Worm (Caenorhabditis elegans) whole organism, late embryonic: ENCODE measurements around the gene F17E9.16.

Experiments
- K02D7.2 ChIP-seq: sonication (generic microtip); optimal IDR thresholded peaks from 2 replicates; lab custom pipeline; 2017; ENCODE audit warnings: mild to moderate bottlenecking, missing genetic modification characterization, missing compliant biosample characterization
- ahr-1 ChIP-seq: sonication (generic microtip); optimal IDR thresholded peaks from 2 replicates; lab custom pipeline; 2016; ENCODE audit warnings: missing genetic modification characterization, missing compliant biosample characterization
- ama-1 ChIP-seq: fragments of 150-350 bp; optimal IDR thresholded peaks from 2 replicates; lab custom pipeline; 2014
- ceh-19 ChIP-seq: fragments of 200-800 bp; sonication (Bioruptor generic); optimal IDR thresholded peaks from 2 replicates; lab custom pipeline; 2018; ENCODE audit warnings: mild to moderate bottlenecking, missing genetic modification characterization, missing compliant biosample characterization
- ceh-22 ChIP-seq: sonication (generic microtip); optimal IDR thresholded peaks from 2 replicates; lab custom pipeline; 2017; ENCODE audit warnings: missing biosample characterization, missing genetic modification characterization
- ceh-30 ChIP-seq: fragments of 150-350 bp; optimal IDR thresholded peaks from 2 replicates; lab custom pipeline; 2014; ENCODE audit warnings: missing biosample characterization, missing genetic modification characterization
- ceh-31 ChIP-seq: sonication (generic microtip); optimal IDR thresholded peaks from 2 replicates; lab custom pipeline; 2016; ENCODE audit warnings: missing genetic modification characterization, missing compliant biosample characterization
- ceh-6 ChIP-seq: fragments of 200-800 bp; sonication (Bioruptor generic); optimal IDR thresholded peaks from 2 replicates; lab custom pipeline; 2018; ENCODE audit warnings: mild to moderate bottlenecking, missing genetic modification characterization, missing compliant biosample characterization
- ceh-9 ChIP-seq: sonication (generic microtip); optimal IDR thresholded peaks from 2 replicates; lab custom pipeline; 2016; ENCODE audit warnings: mild to moderate bottlenecking, missing genetic modification characterization, inconsistent platforms, missing compliant biosample characterization
- elt-2 ChIP-seq: sonication (generic microtip); optimal IDR thresholded peaks from 2 replicates; lab custom pipeline; 2016; ENCODE audit warnings: missing genetic modification reagents, missing genetic modification characterization, missing compliant biosample characterization
- elt-4 ChIP-seq: sonication (generic microtip); optimal IDR thresholded peaks from 2 replicates; lab custom pipeline; 2016; ENCODE audit warnings: missing genetic modification characterization, missing compliant biosample characterization
- ets-4 ChIP-seq: sonication (generic microtip); optimal IDR thresholded peaks from 2 replicates; lab custom pipeline; 2016; ENCODE audit warnings: missing genetic modification characterization, missing compliant biosample characterization
- eyg-1 ChIP-seq: sonication (generic microtip); optimal IDR thresholded peaks from 2 replicates; lab custom pipeline; 2016; ENCODE audit warnings: missing genotype, missing genetic modification characterization, missing compliant biosample characterization
- hlh-13 ChIP-seq: fragments of 200-800 bp; sonication (Bioruptor generic); optimal IDR thresholded peaks from 2 replicates; lab custom pipeline; 2018; ENCODE audit warnings: mild to moderate bottlenecking, missing genetic modification characterization, missing compliant biosample characterization
- hlh-30 ChIP-seq: sonication (generic microtip); optimal IDR thresholded peaks from 2 replicates; lab custom pipeline; 2017; ENCODE audit warnings: antibody characterized with exemption, missing genetic modification characterization, missing compliant biosample characterization; ENCODE audit not compliant: insufficient read depth
- hlh-6 ChIP-seq: sonication (generic microtip); optimal IDR thresholded peaks from 2 replicates; lab custom pipeline; 2016; ENCODE audit warnings: missing genotype, missing genetic modification characterization, missing compliant biosample characterization
- hlh-8 ChIP-seq: sonication (generic microtip); optimal IDR thresholded peaks from 2 replicates; lab custom pipeline; 2016; ENCODE audit warnings: missing genotype, missing genetic modification characterization, missing compliant biosample characterization
- lin-11 ChIP-seq: fragments of 200-800 bp; sonication (Bioruptor generic); optimal IDR thresholded peaks from 2 replicates; lab custom pipeline; 2018; ENCODE audit warnings: mild to moderate bottlenecking, missing genetic modification characterization, missing compliant biosample characterization
- madf-2 ChIP-seq: sonication (generic microtip); optimal IDR thresholded peaks from 2 replicates; lab custom pipeline; 2017; ENCODE audit warnings: missing genetic modification characterization, missing compliant biosample characterization
- nfya-1 ChIP-seq: sonication (generic microtip); optimal IDR thresholded peaks from 2 replicates; lab custom pipeline; 2017; ENCODE audit warnings: missing genetic modification characterization, mild to moderate bottlenecking, missing compliant biosample characterization, antibody characterized with exemption, moderate library complexity
- nhr-11 ChIP-seq: fragments of 150-350 bp; optimal IDR thresholded peaks from 2 replicates; lab custom pipeline; 2014; ENCODE audit warnings: missing biosample characterization, missing genetic modification characterization
- pag-3 ChIP-seq: sonication (generic microtip); optimal IDR thresholded peaks from 2 replicates; lab custom pipeline; 2016; ENCODE audit warnings: missing compliant biosample characterization, missing genetic modification characterization, borderline replicate concordance
- pat-9 ChIP-seq: fragments of 200-800 bp; sonication (Bioruptor generic); optimal IDR thresholded peaks from 2 replicates; lab custom pipeline; 2018; ENCODE audit warnings: mild to moderate bottlenecking, missing genetic modification characterization, moderate library complexity, missing compliant biosample characterization
- pax-1 ChIP-seq: fragments of 150-350 bp; optimal IDR thresholded peaks from 2 replicates; lab custom pipeline; 2014; ENCODE audit warnings: missing biosample characterization, missing genetic modification characterization
- pqm-1 ChIP-seq: sonication (generic microtip); optimal IDR thresholded peaks from 2 replicates; lab custom pipeline; 2016; ENCODE audit warnings: missing genetic modification characterization, missing compliant biosample characterization
- pros-1 ChIP-seq: fragments of 150-350 bp; optimal IDR thresholded peaks from 2 replicates; lab custom pipeline; 2014; ENCODE audit warnings: missing biosample characterization, missing genetic modification reagents, missing genetic modification characterization
- ref-2 ChIP-seq: sonication (generic microtip); optimal IDR thresholded peaks from 2 replicates; lab custom pipeline; 2016; ENCODE audit warnings: missing genetic modification characterization, missing compliant biosample characterization
- sdc-2 ChIP-seq: sonication (generic microtip); optimal IDR thresholded peaks from 2 replicates; lab custom pipeline; 2016; ENCODE audit warnings: missing genotype, missing genetic modification characterization, missing compliant biosample characterization
- sox-4 ChIP-seq: sonication (generic microtip); optimal IDR thresholded peaks from 2 replicates; lab custom pipeline; 2017; ENCODE audit warnings: mild to moderate bottlenecking, missing genetic modification characterization, inconsistent platforms, missing compliant biosample characterization
- syd-9 ChIP-seq: sonication (generic microtip); optimal IDR thresholded peaks from 2 replicates; lab custom pipeline; 2016; ENCODE audit warnings: mild to moderate bottlenecking, missing genetic modification characterization, moderate library complexity, missing compliant biosample characterization
- tbx-2 ChIP-seq: sonication (generic microtip); optimal IDR thresholded peaks from 2 replicates; lab custom pipeline; 2016; ENCODE audit warnings: missing genetic modification characterization, missing compliant biosample characterization
- tbx-7 ChIP-seq: sonication (generic microtip); optimal IDR thresholded peaks from 2 replicates; lab custom pipeline; 2016; ENCODE audit warnings: missing genotype, missing genetic modification characterization, missing compliant biosample characterization
- unc-3 ChIP-seq, 2 experiments: fragments of 200-800 bp in 1 of 2; sonication (Bioruptor generic) in 1 of 2; sonication (generic microtip) in 1 of 2; conservative IDR thresholded peaks in 1 of 2; optimal IDR thresholded peaks in 1 of 2; 2 replicates each; pipeline versions ENCODE4 v1.3.6 to Lab custom; 2016 to 2022; ENCODE audit warnings: missing compliant biosample characterization in 2 of 2, missing genetic modification characterization in 2 of 2, missing genetic modification reagents in 1 of 2
- unc-42 ChIP-seq: sonication (generic microtip); optimal IDR thresholded peaks from 2 replicates; lab custom pipeline; 2016; ENCODE audit warnings: missing genotype, missing genetic modification characterization, missing compliant biosample characterization

The F17E9.16 gene

ce11 chrIV:8377501-8377900, 25.4 kb downstream of the F17E9.16 start, which contains the start of gene D2096.7:
D2096.7 (minus strand) TSS chrIV:8377630.
- no peak for TF ChIP-seq eyg-1 (tag; lab: Kevin White, UChicago)
- TF ChIP-seq sdc-2 (tag; lab: Kevin White, UChicago): no peak
- TF ChIP-seq hlh-6 (tag; lab: Kevin White, UChicago): no peak
- TF ChIP-seq tbx-2 (tag; lab: Kevin White, UChicago): no peak
- TF ChIP-seq ets-4: no peak
- TF ChIP-seq K02D7.2 (tag; lab: Kevin White, UChicago): no peak
- no peak for TF ChIP-seq elt-2
- no peak for TF ChIP-seq sox-4
- no peak for TF ChIP-seq hlh-30
- no peak for TF ChIP-seq nfya-1 (tag; lab: Kevin White, UChicago)
- TF ChIP-seq lin-11 (tag; lab: Kevin White, UChicago): no peak

ce11 chrIV:8378280-8378679, 26.1 kb downstream of the F17E9.16 start:
- no peak for TF ChIP-seq ceh-30 (tag; lab: Kevin White, UChicago)
- TF ChIP-seq ceh-31: no peak
- no peak for TF ChIP-seq syd-9 (tag; lab: Kevin White, UChicago)
- no peak for TF ChIP-seq ceh-22 (tag; lab: Kevin White, UChicago)
- TF ChIP-seq tbx-7: no peak
- TF ChIP-seq ahr-1: no peak
- TF ChIP-seq ceh-19 (GFP tag; lab: Kevin White, UChicago): no peak
- no peak for TF ChIP-seq ama-1
- no peak for TF ChIP-seq sox-4
- TF ChIP-seq ceh-6: no peak
- TF ChIP-seq lin-11 (tag; lab: Kevin White, UChicago): no peak
- no peak for TF ChIP-seq madf-2 (tag; lab: Kevin White, UChicago)
- no peak for TF ChIP-seq ceh-9 (tag; lab: Kevin White, UChicago)
- TF ChIP-seq hlh-13: no peak
- TF ChIP-seq elt-4: no peak
- no peak for TF ChIP-seq K02D7.2 (tag; lab: Kevin White, UChicago)
- TF ChIP-seq pag-3 (tag; lab: Kevin White, UChicago): no peak
- no peak for TF ChIP-seq unc-3 (GFP tag; conservative IDR thresholded peaks at IDR 0.05; lab: Robert Waterston, UW)
- TF ChIP-seq unc-3 (tag; optimal IDR thresholded peaks at IDR 0.05; lab: Kevin White, UChicago): no peak

- TF ChIP-seq nfya-1 (tag; lab: Kevin White, UChicago): peak; percentile 40
- no peak for TF ChIP-seq syd-9 (tag; lab: Kevin White, UChicago)
- TF ChIP-seq elt-2: peak; percentile 11
- TF ChIP-seq, all 69 proteins: peak for 2
These were observed 27.1 kb downstream of the F17E9.16 start, which contains the start of gene nap-1 for ce11 chrIV:8379278-8379677. nap-1 (minus strand) TSS chrIV:8379319.

- TF ChIP-seq pros-1 (tag; lab: Kevin White, UChicago) (no peak), pat-9 (tag; lab: Kevin White, UChicago) (no peak), unc-42 (tag; lab: Kevin White, UChicago) (no peak), nhr-11 (no peak), ceh-22 (tag; lab: Kevin White, UChicago) (no peak), hlh-13 (no peak), pax-1 (no peak), madf-2 (tag; lab: Kevin White, UChicago) (no peak), sdc-2 (tag; lab: Kevin White, UChicago) (no peak), hlh-8 (tag; lab: Kevin White, UChicago) (no peak), lin-11 (tag; lab: Kevin White, UChicago) (no peak), ama-1 (no peak), hlh-30 (no peak), eyg-1 (tag; lab: Kevin White, UChicago) (no peak), ref-2 (tag; lab: Kevin White, UChicago) (no peak)
These were observed 27.5 kb downstream of the F17E9.16 start, which contains the start of gene praf-3 for ce11 chrIV:8379683-8380082. praf-3 (plus strand) TSS chrIV:8379983.

- TF ChIP-seq elt-2 (peak; percentile 87), pqm-1 (tag; lab: Kevin White, UChicago) (no peak)
- TF ChIP-seq, all 69 proteins: peak for 1
These were observed 28.2 kb downstream of the F17E9.16 start for ce11 chrIV:8380266-8380850.
